Fruit fly (Drosophila melanogaster): Measurements from ENCODE around the gene bnb.

The bnb gene

DNA sequence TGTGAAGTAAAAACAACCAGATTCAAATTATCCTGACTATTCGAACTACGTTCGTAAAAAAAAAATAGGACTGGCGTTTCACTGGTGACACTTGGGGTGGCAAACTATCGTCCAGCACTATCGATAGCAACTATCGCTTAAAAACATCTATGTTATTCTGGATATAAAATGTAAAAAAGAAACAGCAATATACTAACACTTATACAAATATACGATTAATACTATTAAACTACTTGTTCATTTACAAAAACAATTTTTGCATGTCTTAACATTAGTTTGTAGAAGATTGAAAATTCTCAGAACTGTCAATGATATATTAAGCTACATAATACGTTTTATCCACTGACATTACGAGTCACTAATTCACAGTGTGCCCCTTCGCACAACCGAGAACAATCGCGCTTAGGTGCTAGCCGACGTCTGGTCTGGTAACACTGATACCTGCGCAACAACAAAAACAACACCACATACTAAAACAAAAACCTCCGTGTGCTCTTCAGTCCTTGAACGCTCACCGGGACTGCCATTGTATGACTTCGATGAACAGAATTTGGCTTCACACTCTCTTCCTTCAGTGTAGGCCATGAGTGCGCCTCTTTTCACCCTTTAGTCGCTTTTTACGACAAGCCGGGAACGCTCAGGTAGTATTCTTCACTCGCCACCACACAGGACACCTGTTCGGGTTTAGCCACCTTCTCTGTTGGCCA is 13.9 kb downstream of the bnb start, which contains the start of gene CG18259 (continued):
- TF ChIP-seq CG31441 (GFP tag; IDR thresholded peaks at IDR 0.05) (peak; percentile 32; the same call in 1 of the 2 replicates), unc-4 (GFP tag; IDR thresholded peaks at IDR 0.05; ENCODE audit: partially characterized antibody) (peak; percentile 80), CG8388 (GFP tag; optimal IDR thresholded peaks at IDR 0.05) (no peak), lbe (GFP tag; optimal IDR thresholded peaks at IDR 0.05) (no peak), CG17912 (GFP tag; optimal IDR thresholded peaks at IDR 0.05) (no peak), zfh1 (GFP tag; IDR thresholded peaks at IDR 0.05) (no peak), aop (GFP tag; IDR thresholded peaks at IDR 0.05) (no peak), CG18764 (GFP tag; optimal IDR thresholded peaks at IDR 0.05) (no peak), kni (GFP tag; optimal IDR thresholded peaks at IDR 0.05) (no peak), sqz (GFP tag; optimal IDR thresholded peaks at IDR 0.05) (peak; percentile 59), CG8765 (GFP tag; IDR thresholded peaks at IDR 0.05) (no peak), CG10147 (GFP tag; optimal IDR thresholded peaks at IDR 0.05) (no peak), so (GFP tag; IDR thresholded peaks at IDR 0.05) (no peak), Stat92E (GFP tag; optimal IDR thresholded peaks at IDR 0.05) (no peak), CG2678 (tag; optimal IDR thresholded peaks at IDR 0.05) (no peak), CG31365 (tag; optimal IDR thresholded peaks at IDR 0.05) (no peak), CG14014 (GFP tag; IDR thresholded peaks at IDR 0.05) (no peak), btn (GFP tag; optimal IDR thresholded peaks at IDR 0.05) (no peak), pfk (GFP tag; optimal IDR thresholded peaks at IDR 0.05) (no peak), H2.0 (GFP tag; IDR thresholded peaks at IDR 0.05) (no peak), CG17328 (GFP tag; IDR thresholded peaks at IDR 0.05) (no peak), Gsc (GFP tag; IDR thresholded peaks at IDR 0.05) (no peak), dimm (GFP tag; IDR thresholded peaks at IDR 0.05) (no peak), Dll (GFP tag; IDR thresholded peaks at IDR 0.05; ENCODE audit: partially characterized antibody) (peak; percentile 86), inv (GFP tag; IDR thresholded peaks at IDR 0.05; ENCODE audit: partially characterized antibody) (peak; percentile 84), CG6689 (GFP tag; IDR thresholded peaks at IDR 0.05) (no peak), sug (tag; optimal IDR thresholded peaks at IDR 0.05) (peak; percentile 37), CG34422 (GFP tag; IDR thresholded peaks at IDR 0.05) (no peak), Rfx (GFP tag; IDR thresholded peaks at IDR 0.05) (0 out of 2 replicates have a peak, but pooled peaks have one; percentile 17), CG9817 (tag; optimal IDR thresholded peaks at IDR 0.05) (peak; percentile 18), bab2 (GFP tag; optimal IDR thresholded peaks at IDR 0.05) (no peak), H15 (GFP tag; IDR thresholded peaks at IDR 0.05) (no peak), CG9932 (GFP tag; IDR thresholded peaks at IDR 0.05) (peak; percentile 43), CG9437 (GFP tag; optimal IDR thresholded peaks at IDR 0.05) (no peak), emc (GFP tag; optimal IDR thresholded peaks at IDR 0.05) (no peak), B-H2 (GFP tag; optimal IDR thresholded peaks at IDR 0.05) (no peak), CG4282 (GFP tag; optimal IDR thresholded peaks at IDR 0.05) (no peak), danr (GFP tag; IDR thresholded peaks at IDR 0.05) (no peak), CG8089 (GFP tag; optimal IDR thresholded peaks at IDR 0.05) (no peak), Pdp1 (GFP tag; optimal IDR thresholded peaks at IDR 0.05) (peak in 1 of 2 experiments; percentile 46), CG15073 (GFP tag; optimal IDR thresholded peaks at IDR 0.05) (no peak), yki (optimal IDR thresholded peaks at IDR 0.05) (no peak), NK7.1 (GFP tag; optimal IDR thresholded peaks at IDR 0.05) (no peak), CG2116 (GFP tag; optimal IDR thresholded peaks at IDR 0.05) (peak; percentile 57), CG7987 (GFP tag; optimal IDR thresholded peaks at IDR 0.05) (no peak), zen2 (GFP tag; IDR thresholded peaks at IDR 0.05; ENCODE audit: partially characterized antibody) (no peak; the same call in 2 of the 3 replicates), Nf-YC (tag; optimal IDR thresholded peaks at IDR 0.05) (peak; percentile 34), trem (tag; optimal IDR thresholded peaks at IDR 0.05) (peak; percentile 35), pum (GFP tag; optimal IDR thresholded peaks at IDR 0.05) (no peak), Awh (GFP tag; IDR thresholded peaks at IDR 0.05) (no peak), CG3281 (GFP tag; optimal IDR thresholded peaks at IDR 0.05) (no peak)
